Worm (Caenorhabditis elegans) whole organism, L1 larva: ENCODE measurements around the gene Y97E10AR.4.

Experiments used
- C34B4.2 ChIP-seq: sonication (generic microtip); optimal IDR thresholded peaks from 2 replicates; lab custom pipeline; 2017; ENCODE audit warnings: mild to moderate bottlenecking, missing genetic modification characterization, missing compliant biosample characterization
- Y116A8C.19 ChIP-seq: sonication (generic microtip); optimal IDR thresholded peaks from 2 replicates; lab custom pipeline; 2016; ENCODE audit warnings: missing compliant biosample characterization, missing genetic modification characterization, borderline replicate concordance
- aha-1 ChIP-seq: fragments of 150-350 bp; optimal IDR thresholded peaks from 2 replicates; lab custom pipeline; 2014; ENCODE audit warnings: missing biosample characterization, missing genetic modification characterization
- alr-1 ChIP-seq: fragments of 200-800 bp; sonication (Bioruptor generic); optimal IDR thresholded peaks from 2 replicates; lab custom pipeline; 2018; ENCODE audit warnings: borderline replicate concordance, mild to moderate bottlenecking, missing genetic modification characterization, missing compliant biosample characterization
- aly-2 ChIP-seq: fragments of 150-350 bp; optimal IDR thresholded peaks from 2 replicates; lab custom pipeline; 2014; ENCODE audit warnings: missing biosample characterization, missing genetic modification characterization
- ama-1 ChIP-seq: fragments of 150-350 bp; optimal IDR thresholded peaks from 2 replicates; lab custom pipeline; 2014
- ceh-63 ChIP-seq: fragments of 200-800 bp; sonication (Bioruptor generic); optimal IDR thresholded peaks from 2 replicates; lab custom pipeline; 2018; ENCODE audit warnings: mild to moderate bottlenecking, missing genetic modification characterization, missing compliant biosample characterization
- ceh-88 ChIP-seq: fragments of 200-800 bp; sonication (Bioruptor generic); IDR thresholded peaks from 2 replicates; pipeline ENCODE4 v1.3.6; 2022; ENCODE audit warnings: missing genetic modification characterization, missing compliant biosample characterization
- ceh-90 ChIP-seq: sonication (generic microtip); optimal IDR thresholded peaks from 2 replicates; lab custom pipeline; 2016; ENCODE audit warnings: missing genetic modification characterization, missing compliant biosample characterization
- ces-1 ChIP-seq: fragments of 150-350 bp; optimal IDR thresholded peaks from 2 replicates; lab custom pipeline; 2014; ENCODE audit warnings: missing biosample characterization, missing genetic modification reagents, missing genetic modification characterization
- dsc-1 ChIP-seq: sonication (generic microtip); optimal IDR thresholded peaks from 2 replicates; lab custom pipeline; 2016; ENCODE audit warnings: mild to moderate bottlenecking, missing genetic modification characterization, missing compliant biosample characterization
- efl-3 ChIP-seq: fragments of 200-800 bp; sonication (Bioruptor generic); optimal IDR thresholded peaks from 2 replicates; lab custom pipeline; 2018; ENCODE audit warnings: mild to moderate bottlenecking, missing genetic modification characterization, missing compliant biosample characterization
- egl-13 ChIP-seq: sonication (generic microtip); optimal IDR thresholded peaks from 2 replicates; lab custom pipeline; 2016; ENCODE audit warnings: missing genotype, missing genetic modification reagents, missing genetic modification characterization, missing compliant biosample characterization
- egl-27 ChIP-seq, 2 experiments: fragments of 150-350 bp in 1 of 2; sonication (generic microtip); optimal IDR thresholded peaks; 3 replicates each; lab custom pipeline; 2017 to 2018; ENCODE audit warnings: missing biosample characterization in 2 of 2, missing genetic modification characterization in 2 of 2, missing genetic modification reagents in 2 of 2
- elt-2 ChIP-seq: sonication (generic microtip); optimal IDR thresholded peaks from 2 replicates; lab custom pipeline; 2016; ENCODE audit warnings: missing genetic modification characterization, mild to moderate bottlenecking, inconsistent platforms, missing compliant biosample characterization, missing genetic modification reagents
- elt-3 ChIP-seq, 6 experiments: fragments of 150-350 bp in 1 of 6; sonication (generic microtip); optimal IDR thresholded peaks; 2 replicates each; lab custom pipeline; 2017 to 2018; ENCODE audit warnings: missing biosample characterization in 6 of 6, missing genetic modification characterization in 6 of 6, inconsistent platforms in 1 of 6
- fkh-10 ChIP-seq: sonication (generic microtip); optimal IDR thresholded peaks from 2 replicates; lab custom pipeline; 2017; ENCODE audit warnings: missing biosample characterization, missing genetic modification reagents, missing genetic modification characterization
- fkh-4 ChIP-seq: sonication (generic microtip); optimal IDR thresholded peaks from 2 replicates; lab custom pipeline; 2016; ENCODE audit warnings: missing compliant biosample characterization, missing genetic modification characterization, borderline replicate concordance
- fkh-8 ChIP-seq: sonication (generic microtip); optimal IDR thresholded peaks from 2 replicates; lab custom pipeline; 2016; ENCODE audit warnings: mild to moderate bottlenecking, missing genetic modification characterization, missing compliant biosample characterization
- grh-1 ChIP-seq: fragments of 200-800 bp; sonication (Bioruptor generic); IDR thresholded peaks from 2 replicates; pipeline ENCODE4 v1.3.6; 2022; ENCODE audit warnings: missing genetic modification reagents, missing genetic modification characterization, missing compliant biosample characterization
- isw-1 ChIP-seq: fragments of 200-800 bp; sonication (Bioruptor generic); IDR thresholded peaks from 2 replicates; pipeline ENCODE4 v1.3.6; 2022; ENCODE audit warnings: missing genetic modification characterization, missing compliant biosample characterization
- jun-1 ChIP-seq: fragments of 150-350 bp; optimal IDR thresholded peaks from 2 replicates; lab custom pipeline; 2014; ENCODE audit warnings: missing biosample characterization, missing genetic modification reagents, missing genetic modification characterization
- lin-13 ChIP-seq: fragments of 150-350 bp; optimal IDR thresholded peaks from 2 replicates; lab custom pipeline; 2014; ENCODE audit warnings: missing biosample characterization, missing genetic modification reagents, missing genetic modification characterization
- lin-14 ChIP-seq: fragments of 200-800 bp; sonication (Bioruptor generic); optimal IDR thresholded peaks from 2 replicates; lab custom pipeline; 2018; ENCODE audit warnings: mild to moderate bottlenecking, missing genetic modification characterization, moderate library complexity, missing compliant biosample characterization
- lin-15B ChIP-seq: fragments of 150-350 bp; sonication (generic microtip); optimal IDR thresholded peaks from 3 replicates; lab custom pipeline; 2014; ENCODE audit warnings: missing biosample characterization, missing genetic modification characterization
- lin-35 ChIP-seq, 2 experiments: fragments of 150-350 bp; optimal IDR thresholded peaks; 2 replicates each; lab custom pipeline; 2014; ENCODE audit warnings: missing biosample characterization in 2 of 2, missing genetic modification characterization in 2 of 2, missing genetic modification reagents in 2 of 2
- lsy-2 ChIP-seq, 2 experiments: fragments of 150-350 bp; optimal IDR thresholded peaks; 2 replicates each; lab custom pipeline; 2014; ENCODE audit warnings: missing biosample characterization in 2 of 2, missing genetic modification characterization in 2 of 2
- mab-9 ChIP-seq: fragments of 200-800 bp; sonication (Bioruptor generic); IDR thresholded peaks from 2 replicates; pipeline ENCODE4 v1.3.6; 2022; ENCODE audit warnings: missing genetic modification reagents, missing genetic modification characterization, missing compliant biosample characterization
- mef-2 ChIP-seq: fragments of 150-350 bp; optimal IDR thresholded peaks from 2 replicates; lab custom pipeline; 2014; ENCODE audit warnings: missing biosample characterization, missing genetic modification characterization
- nhr-12 ChIP-seq: sonication (generic microtip); optimal IDR thresholded peaks from 2 replicates; lab custom pipeline; 2017; ENCODE audit warnings: missing biosample characterization, missing genetic modification characterization
- nhr-28 ChIP-seq: fragments of 150-350 bp; optimal IDR thresholded peaks from 2 replicates; lab custom pipeline; 2014; ENCODE audit warnings: missing biosample characterization, missing genetic modification characterization
- nhr-47 ChIP-seq: sonication (generic microtip); optimal IDR thresholded peaks from 2 replicates; lab custom pipeline; 2016; ENCODE audit warnings: mild to moderate bottlenecking, missing genetic modification characterization, moderate library complexity, missing compliant biosample characterization
- nhr-76 ChIP-seq: sonication (generic microtip); optimal IDR thresholded peaks from 2 replicates; lab custom pipeline; 2017; ENCODE audit warnings: missing biosample characterization, missing genetic modification characterization
- nhr-77 ChIP-seq: fragments of 150-350 bp; optimal IDR thresholded peaks from 2 replicates; lab custom pipeline; 2014; ENCODE audit warnings: missing biosample characterization, missing genetic modification characterization
- nhr-84 ChIP-seq: sonication (generic microtip); optimal IDR thresholded peaks from 2 replicates; lab custom pipeline; 2017; ENCODE audit warnings: missing biosample characterization, missing genetic modification characterization
- nhr-90 ChIP-seq: sonication (generic microtip); optimal IDR thresholded peaks from 2 replicates; lab custom pipeline; 2016; ENCODE audit warnings: mild to moderate bottlenecking, missing genetic modification characterization, missing compliant biosample characterization; ENCODE audit not compliant: poor library complexity
- snpc-4 ChIP-seq: fragments of 150-350 bp; optimal IDR thresholded peaks from 2 replicates; lab custom pipeline; 2014; ENCODE audit warnings: missing biosample characterization, missing genetic modification characterization
- snu-23 ChIP-seq: sonication (generic microtip); optimal IDR thresholded peaks from 2 replicates; lab custom pipeline; 2016; ENCODE audit warnings: missing genetic modification characterization, missing compliant biosample characterization
- sox-4 ChIP-seq: sonication (generic microtip); optimal IDR thresholded peaks from 2 replicates; lab custom pipeline; 2016; ENCODE audit warnings: missing genetic modification characterization, missing compliant biosample characterization
- sptf-1 ChIP-seq: fragments of 150-350 bp; optimal IDR thresholded peaks from 2 replicates; lab custom pipeline; 2014; ENCODE audit warnings: missing biosample characterization, missing genetic modification characterization
- tbx-2 ChIP-seq: sonication (generic microtip); optimal IDR thresholded peaks from 2 replicates; lab custom pipeline; 2016; ENCODE audit warnings: missing genetic modification characterization, missing compliant biosample characterization
- tlp-1 ChIP-seq: fragments of 150-350 bp; optimal IDR thresholded peaks from 2 replicates; lab custom pipeline; 2014; ENCODE audit warnings: missing biosample characterization, missing genetic modification characterization
- unc-130 ChIP-seq: fragments of 150-350 bp; optimal IDR thresholded peaks from 2 replicates; lab custom pipeline; 2017; ENCODE audit warnings: missing biosample characterization, missing genetic modification characterization, inconsistent platforms
- unc-62 ChIP-seq: fragments of 150-350 bp; optimal IDR thresholded peaks from 2 replicates; lab custom pipeline; 2014; ENCODE audit warnings: missing biosample characterization, missing genetic modification reagents, missing genetic modification characterization
- unc-86 ChIP-seq: sonication (generic microtip); optimal IDR thresholded peaks from 2 replicates; lab custom pipeline; 2016; ENCODE audit warnings: missing genetic modification characterization, missing compliant biosample characterization
- unc-98 ChIP-seq: fragments of 200-800 bp; sonication (Bioruptor generic); IDR thresholded peaks from 2 replicates; pipeline ENCODE4 v1.3.6; 2022; ENCODE audit warnings: missing genetic modification characterization, missing compliant biosample characterization
- vab-15 ChIP-seq: sonication (generic microtip); optimal IDR thresholded peaks from 2 replicates; lab custom pipeline; 2017; ENCODE audit warnings: missing genotype, mild to moderate bottlenecking, missing genetic modification characterization, missing compliant biosample characterization
- zip-4 ChIP-seq: fragments of 200-800 bp; sonication (Bioruptor generic); optimal IDR thresholded peaks from 2 replicates; lab custom pipeline; 2018; ENCODE audit warnings: mild to moderate bottlenecking, missing genetic modification characterization, moderate library complexity, missing compliant biosample characterization
- ztf-11 ChIP-seq, 2 experiments: sonication (generic microtip); optimal IDR thresholded peaks; 2 replicates each; lab custom pipeline; 2016 to 2017; ENCODE audit warnings: missing genetic modification characterization in 2 of 2, missing biosample characterization in 1 of 2, missing compliant biosample characterization in 1 of 2
- ztf-4 ChIP-seq: fragments of 150-350 bp; optimal IDR thresholded peaks from 2 replicates; lab custom pipeline; 2014; ENCODE audit warnings: missing biosample characterization, missing genetic modification characterization

Gene Y97E10AR.4

ce11 chrV:8034811-8035210 lies 24.8 kb upstream of the Y97E10AR.4 start, which contains the start of gene algn-12:
algn-12 (plus strand) TSS chrV:8035111.
- TF ChIP-seq nhr-84 (tag; lab: Kevin White, UChicago) (no peak), tbx-2 (tag; lab: Kevin White, UChicago) (no peak), unc-130 (tag; lab: Kevin White, UChicago) (no peak), jun-1 (tag; lab: Kevin White, UChicago) (no peak), egl-13 (tag; lab: Kevin White, UChicago) (no peak), fkh-4 (tag; lab: Kevin White, UChicago) (no peak), aly-2 (tag; lab: Kevin White, UChicago) (no peak), ces-1 (GFP tag; lab: Kevin White, UChicago) (no peak), vab-15 (tag; lab: Kevin White, UChicago) (no peak), lsy-2 (tag; optimal IDR thresholded peaks at IDR 0.05; lab: Kevin White, UChicago) (no peak), dsc-1 (tag; lab: Kevin White, UChicago) (no peak), ama-1 (lab: Kevin White, UChicago) (no peak), aha-1 (tag; lab: Kevin White, UChicago) (no peak), tlp-1 (tag; lab: Kevin White, UChicago) (no peak), nhr-47 (no peak), fkh-10 (GFP tag; lab: Kevin White, UChicago) (no peak)
- TF ChIP-seq, all 84 proteins: peak for 0

- TF ChIP-seq fkh-10 (GFP tag; lab: Kevin White, UChicago) (no peak), nhr-77 (peak; percentile 51), nhr-28 (no peak), lin-14 (GFP tag; lab: Kevin White, UChicago) (no peak), isw-1 (GFP tag; lab: Robert Waterston, UW) (peak; percentile 23; the same call in 1 of the 2 replicates), nhr-90 (tag; lab: Kevin White, UChicago) (peak; percentile 61), ztf-11 (tag; optimal IDR thresholded peaks at IDR 0.05; lab: Kevin White, UChicago) (no peak), sptf-1 (tag; lab: Kevin White, UChicago) (no peak), aly-2 (tag; lab: Kevin White, UChicago) (peak; percentile 0), alr-1 (no peak), lin-15B (tag; lab: Kevin White, UChicago) (peak; percentile 40), sox-4 (no peak), egl-27 (tag; optimal IDR thresholded peaks at IDR 0.05; lab: Kevin White, UChicago) (no peak), lin-35 (GFP tag; optimal IDR thresholded peaks at IDR 0.05; lab: Kevin White, UChicago) (peak; percentile 96 to 98), snpc-4 (no peak), nhr-84 (tag; lab: Kevin White, UChicago) (no peak), nhr-12 (no peak), tbx-2 (tag; lab: Kevin White, UChicago) (peak; percentile 66), nhr-76 (tag; lab: Kevin White, UChicago) (no peak), elt-3 (tag; optimal IDR thresholded peaks at IDR 0.05; lab: Kevin White, UChicago) (no peak), mab-9 (GFP tag; lab: Robert Waterston, UW) (no peak), lin-13 (no peak), unc-62 (GFP tag; lab: Kevin White, UChicago) (no peak), C34B4.2 (no peak), grh-1 (GFP tag; lab: Robert Waterston, UW) (no peak), fkh-8 (tag; lab: Kevin White, UChicago) (no peak), elt-2 (tag; lab: Kevin White, UChicago) (peak; percentile 10), efl-3 (GFP tag; lab: Kevin White, UChicago) (no peak), ces-1 (GFP tag; lab: Kevin White, UChicago) (no peak), jun-1 (tag; lab: Kevin White, UChicago) (no peak), ceh-63 (GFP tag; lab: Kevin White, UChicago) (no peak), zip-4 (GFP tag; lab: Kevin White, UChicago) (no peak), vab-15 (tag; lab: Kevin White, UChicago) (no peak), ceh-88 (GFP tag; lab: Robert Waterston, UW) (no peak), ztf-4 (no peak), egl-13 (tag; lab: Kevin White, UChicago) (no peak), unc-86 (peak; percentile 39), mef-2 (tag; lab: Kevin White, UChicago) (no peak), ceh-90 (tag; lab: Kevin White, UChicago) (no peak), unc-130 (tag; lab: Kevin White, UChicago) (peak; percentile 63), unc-98 (no peak), snu-23 (GFP tag; lab: Kevin White, UChicago) (peak; percentile 75), Y116A8C.19 (tag; lab: Kevin White, UChicago) (no peak)
Observed at ce11 chrV:8031121-8031520, 21.1 kb upstream of the Y97E10AR.4 start, which contains the start of gene vars-1. vars-1 (plus strand) TSS chrV:8031411.
